Fruit fly (Drosophila melanogaster) Kc167 (cell line): ENCODE results near the gene TfIIA-S.

ENCODE experiments used
- Myc ChIP-seq: fragments of >200 bp; optimal IDR thresholded peaks from 2 replicates; lab custom pipeline; 2017; ENCODE audit warnings: missing external identifiers
- Sin3A ChIP-seq: fragments of >200 bp; optimal IDR thresholded peaks from 2 replicates; lab custom pipeline; 2018; ENCODE audit warnings: missing external identifiers
- h ChIP-seq: fragments of >200 bp; optimal IDR thresholded peaks from 3 replicates; lab custom pipeline; 2018; ENCODE audit warnings: missing external identifiers
- insv ChIP-seq: fragments of >200 bp; optimal IDR thresholded peaks from 3 replicates; lab custom pipeline; 2018; ENCODE audit warnings: missing external identifiers
- psq ChIP-seq: fragments of >200 bp; optimal IDR thresholded peaks from 2 replicates; lab custom pipeline; 2017; ENCODE audit warnings: missing external identifiers
- ttk ChIP-seq: sonication (Bioruptor generic); optimal IDR thresholded peaks from 2 replicates; lab custom pipeline; 2017; ENCODE audit warnings: missing external identifiers

- TF ChIP-seq ttk (lab: Kevin White, UChicago) (no peak), psq (lab: Kevin White, UChicago) (no peak), Sin3A (no peak), h (no peak), Myc (lab: Kevin White, UChicago) (no peak), insv (lab: Kevin White, UChicago) (no peak)
These were observed 14.2 kb downstream of the TfIIA-S start for dm6 chr3R:23876699-23877098.
